Worm (Caenorhabditis elegans): ENCODE measurements around the gene srt-52.
A peak's percentile ranks its signal among the peaks of the same experiment; 100 is the strongest.

The srt-52 gene

DNA sequence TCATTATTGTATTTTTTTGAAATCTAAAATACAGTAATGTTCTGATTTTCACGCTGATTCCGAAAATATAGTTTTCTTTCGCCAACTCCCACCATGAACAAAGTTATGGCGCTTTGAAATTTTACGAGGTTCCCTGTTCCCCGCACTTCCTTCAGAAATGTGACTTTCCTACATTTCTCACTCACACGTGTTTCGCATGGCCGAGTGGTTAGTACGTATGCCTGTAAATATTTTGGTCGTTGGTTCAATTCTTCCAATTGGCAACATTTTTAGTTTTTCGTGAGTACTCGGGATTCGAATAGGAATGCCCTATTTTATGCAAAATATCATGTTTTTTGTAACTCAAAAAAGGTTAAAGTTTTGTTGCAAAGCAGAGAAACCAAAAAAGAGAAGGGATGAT lies 2.6 kb downstream of the srt-52 start:
- TF ChIP-seq flt-1 (GFP tag; IDR thresholded peaks at IDR 0.05) (peak; percentile 90), tab-1 (GFP tag; IDR thresholded peaks at IDR 0.05) (peak; percentile 88), med-1 (GFP tag; optimal IDR thresholded peaks at IDR 0.05; ENCODE audit: insufficient read depth) (peak; percentile 57), ztf-29 (GFP tag; IDR thresholded peaks at IDR 0.05) (peak; percentile 81), T22C8.4 (GFP tag; IDR thresholded peaks at IDR 0.05) (peak; percentile 85), ref-1 (GFP tag; conservative IDR thresholded peaks at IDR 0.05) (peak; percentile 72), ztf-23 (GFP tag; IDR thresholded peaks at IDR 0.05) (peak; percentile 90), cog-1 (tag; optimal IDR thresholded peaks at IDR 0.05) (no peak), klf-2 (GFP tag; conservative IDR thresholded peaks at IDR 0.05) (peak; percentile 85)

ce11 chrV:48622-49021 lies 7.2 kb downstream of the srt-52 start, which contains the start of gene B0348.1:
Gene B0348.1, plus strand, starts transcription at chrV:48922.
- TF ChIP-seq med-1 (GFP tag; optimal IDR thresholded peaks at IDR 0.05; ENCODE audit: insufficient read depth) (no peak), tab-1 (GFP tag; IDR thresholded peaks at IDR 0.05) (no peak)

ce11 chrV:47799-48198 lies 8.0 kb downstream of the srt-52 start:
- TF ChIP-seq med-1 (GFP tag; optimal IDR thresholded peaks at IDR 0.05; ENCODE audit: insufficient read depth) (no peak), cog-1 (tag; optimal IDR thresholded peaks at IDR 0.05) (no peak), ztf-23 (GFP tag; IDR thresholded peaks at IDR 0.05) (no peak), T22C8.4 (GFP tag; IDR thresholded peaks at IDR 0.05) (no peak), flt-1 (GFP tag; IDR thresholded peaks at IDR 0.05) (no peak), tab-1 (GFP tag; IDR thresholded peaks at IDR 0.05) (no peak), klf-2 (GFP tag; conservative IDR thresholded peaks at IDR 0.05) (no peak), ztf-29 (GFP tag; IDR thresholded peaks at IDR 0.05) (no peak), ref-1 (GFP tag; conservative IDR thresholded peaks at IDR 0.05) (no peak)

- TF ChIP-seq ztf-29 (GFP tag; IDR thresholded peaks at IDR 0.05) (no peak), klf-2 (GFP tag; conservative IDR thresholded peaks at IDR 0.05) (no peak), flt-1 (GFP tag; IDR thresholded peaks at IDR 0.05) (no peak), med-1 (GFP tag; optimal IDR thresholded peaks at IDR 0.05; ENCODE audit: insufficient read depth) (no peak), ztf-23 (GFP tag; IDR thresholded peaks at IDR 0.05) (no peak), T22C8.4 (GFP tag; IDR thresholded peaks at IDR 0.05) (no peak), tab-1 (GFP tag; IDR thresholded peaks at IDR 0.05) (no peak), ref-1 (GFP tag; conservative IDR thresholded peaks at IDR 0.05) (no peak), cog-1 (tag; optimal IDR thresholded peaks at IDR 0.05) (no peak)
These were observed 10.8 kb downstream of the srt-52 start, which contains the start of gene B0348.2 for ce11 chrV:45010-45409. Gene B0348.2, plus strand, starts transcription at chrV:45310.

- TF ChIP-seq cog-1 (tag; optimal IDR thresholded peaks at IDR 0.05) (no peak), ref-1 (GFP tag; conservative IDR thresholded peaks at IDR 0.05) (no peak), tab-1 (GFP tag; IDR thresholded peaks at IDR 0.05) (no peak), med-1 (GFP tag; optimal IDR thresholded peaks at IDR 0.05; ENCODE audit: insufficient read depth) (no peak), klf-2 (GFP tag; conservative IDR thresholded peaks at IDR 0.05) (no peak), flt-1 (GFP tag; IDR thresholded peaks at IDR 0.05) (no peak), T22C8.4 (GFP tag; IDR thresholded peaks at IDR 0.05) (no peak), ztf-29 (GFP tag; IDR thresholded peaks at IDR 0.05) (no peak), ztf-23 (GFP tag; IDR thresholded peaks at IDR 0.05) (no peak)
These were observed 11.8 kb downstream of the srt-52 start for ce11 chrV:44026-44425.

DNA sequence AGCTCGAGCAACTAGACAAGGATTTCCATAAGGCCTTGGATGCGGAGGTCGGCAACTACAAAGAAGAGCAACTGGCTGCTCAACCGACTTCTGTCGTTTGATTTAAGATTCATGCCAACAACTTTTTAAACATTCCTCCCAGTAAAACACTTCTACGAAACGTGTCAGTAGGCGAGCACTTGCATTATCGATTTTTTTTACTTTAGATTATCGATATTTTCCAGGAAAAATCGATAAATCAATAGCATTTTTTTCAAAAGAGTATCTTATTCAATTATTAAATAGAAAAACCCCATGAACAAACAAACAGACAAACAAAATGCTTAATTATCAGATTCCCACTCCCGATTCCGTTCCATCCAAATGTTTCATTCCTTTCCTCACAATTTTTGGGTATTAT lies 12.8 kb downstream of the srt-52 start:
- no peak for TF ChIP-seq med-1 (GFP tag; optimal IDR thresholded peaks at IDR 0.05; ENCODE audit: insufficient read depth)
- TF ChIP-seq tab-1 (GFP tag; IDR thresholded peaks at IDR 0.05) = no peak
- TF ChIP-seq T22C8.4 (GFP tag; IDR thresholded peaks at IDR 0.05) = peak; percentile 70

- TF ChIP-seq ztf-23 (GFP tag; IDR thresholded peaks at IDR 0.05) (no peak), flt-1 (GFP tag; IDR thresholded peaks at IDR 0.05) (no peak), ref-1 (GFP tag; conservative IDR thresholded peaks at IDR 0.05) (no peak), cog-1 (tag; optimal IDR thresholded peaks at IDR 0.05) (no peak), ztf-29 (GFP tag; IDR thresholded peaks at IDR 0.05) (no peak), med-1 (GFP tag; optimal IDR thresholded peaks at IDR 0.05; ENCODE audit: insufficient read depth) (no peak), klf-2 (GFP tag; conservative IDR thresholded peaks at IDR 0.05) (no peak), T22C8.4 (GFP tag; IDR thresholded peaks at IDR 0.05) (no peak), tab-1 (GFP tag; IDR thresholded peaks at IDR 0.05) (no peak)
These were observed 18.1 kb downstream of the srt-52 start for ce11 chrV:37729-38128.

ce11 chrV:29823-30222 lies 26.0 kb downstream of the srt-52 start:
- TF ChIP-seq flt-1 (GFP tag; IDR thresholded peaks at IDR 0.05) (no peak), ref-1 (GFP tag; conservative IDR thresholded peaks at IDR 0.05) (no peak), med-1 (GFP tag; optimal IDR thresholded peaks at IDR 0.05; ENCODE audit: insufficient read depth) (no peak), klf-2 (GFP tag; conservative IDR thresholded peaks at IDR 0.05) (no peak), tab-1 (GFP tag; IDR thresholded peaks at IDR 0.05) (no peak), ztf-23 (GFP tag; IDR thresholded peaks at IDR 0.05) (no peak), ztf-29 (GFP tag; IDR thresholded peaks at IDR 0.05) (no peak), cog-1 (tag; optimal IDR thresholded peaks at IDR 0.05) (no peak), T22C8.4 (GFP tag; IDR thresholded peaks at IDR 0.05) (no peak)

DNA sequence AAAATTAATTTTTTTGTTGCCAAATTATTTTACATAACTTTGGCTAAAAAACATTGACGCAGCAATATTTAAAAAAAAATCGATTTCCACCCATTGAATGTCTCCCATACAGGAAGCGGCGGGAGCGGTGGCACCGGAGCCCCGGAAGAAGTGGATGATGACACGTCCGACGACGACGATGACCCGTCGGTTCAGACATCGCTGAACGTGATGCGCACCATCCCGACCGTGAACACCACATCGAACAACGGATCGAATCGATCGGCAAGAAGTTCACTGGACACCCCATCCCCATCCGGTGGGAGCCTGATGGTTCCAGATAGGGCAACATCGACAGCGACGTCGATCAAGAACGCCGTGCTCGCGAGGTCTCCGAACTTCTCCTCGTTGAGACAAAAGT lies 27.6 kb downstream of the srt-52 start:
- TF ChIP-seq T22C8.4 (GFP tag; IDR thresholded peaks at IDR 0.05) (no peak), ztf-29 (GFP tag; IDR thresholded peaks at IDR 0.05) (no peak), ztf-23 (GFP tag; IDR thresholded peaks at IDR 0.05) (no peak), tab-1 (GFP tag; IDR thresholded peaks at IDR 0.05) (no peak), cog-1 (tag; optimal IDR thresholded peaks at IDR 0.05) (no peak), flt-1 (GFP tag; IDR thresholded peaks at IDR 0.05) (no peak), med-1 (GFP tag; optimal IDR thresholded peaks at IDR 0.05; ENCODE audit: insufficient read depth) (no peak), klf-2 (GFP tag; conservative IDR thresholded peaks at IDR 0.05) (no peak), ref-1 (GFP tag; conservative IDR thresholded peaks at IDR 0.05) (no peak)

- TF ChIP-seq ztf-23 (GFP tag; IDR thresholded peaks at IDR 0.05) (no peak), tab-1 (GFP tag; IDR thresholded peaks at IDR 0.05) (no peak), flt-1 (GFP tag; IDR thresholded peaks at IDR 0.05) (no peak), klf-2 (GFP tag; conservative IDR thresholded peaks at IDR 0.05) (no peak), ref-1 (GFP tag; conservative IDR thresholded peaks at IDR 0.05) (no peak), ztf-29 (GFP tag; IDR thresholded peaks at IDR 0.05) (no peak), cog-1 (tag; optimal IDR thresholded peaks at IDR 0.05) (no peak), T22C8.4 (GFP tag; IDR thresholded peaks at IDR 0.05) (no peak), med-1 (GFP tag; optimal IDR thresholded peaks at IDR 0.05; ENCODE audit: insufficient read depth) (no peak)
These were observed 28.2 kb downstream of the srt-52 start for ce11 chrV:27604-28003.

Measured in whole organism, midembryonic.